Comparison of ENCODE assay signal across 1 fruit fly cellular context in the genomic region with DNA sequence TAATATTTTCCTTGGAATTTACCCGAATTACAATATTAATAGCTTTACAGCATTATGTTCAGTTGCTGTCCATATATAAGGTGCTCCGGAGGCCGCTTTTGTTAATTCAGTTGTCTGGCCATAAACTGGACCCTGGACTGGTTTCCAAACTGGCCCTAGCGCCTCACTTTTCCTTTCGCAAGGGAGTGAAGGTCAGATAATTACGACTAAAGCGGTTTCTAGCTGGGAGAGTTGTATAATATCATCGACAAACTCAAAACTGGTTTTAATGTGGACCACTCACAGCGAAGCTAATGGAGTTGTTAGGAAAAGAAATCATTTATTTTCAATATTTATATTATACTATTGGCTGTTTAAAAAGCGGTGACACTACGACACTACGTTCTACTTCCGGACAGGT.
A peak's percentile ranks its signal among the peaks of the same experiment; 100 is the strongest.
TF ChIP-seq lines count a peak whose summit lies in the region.

No protein-coding gene starts in this region.

TF ChIP-seq in whole organism, embryonic, 481 proteins besides CTCF, POLR2A, EP300 and RAD21 (continued from another document):
- TF ChIP-seq C15 (GFP tag; IDR thresholded peaks at IDR 0.05; lab: Robert Waterston, UW) (no peak), Trl (optimal IDR thresholded peaks at IDR 0.05; lab: Kevin White, UChicago) (no peak), Trl (GFP tag; optimal IDR thresholded peaks at IDR 0.05; lab: Kevin White, UChicago) (no peak), zf30C (GFP tag; optimal IDR thresholded peaks at IDR 0.05; lab: Kevin White, UChicago) (no peak), dan (GFP tag; IDR thresholded peaks at IDR 0.05; lab: Robert Waterston, UW) (no peak), CG3995 (GFP tag; optimal IDR thresholded peaks at IDR 0.05; lab: Kevin White, UChicago) (no peak), CoRest (tag; optimal IDR thresholded peaks at IDR 0.05; lab: Kevin White, UChicago) (no peak), B-H2 (GFP tag; optimal IDR thresholded peaks at IDR 0.05; lab: Kevin White, UChicago) (no peak), Hand (GFP tag; optimal IDR thresholded peaks at IDR 0.05; lab: Kevin White, UChicago) (no peak), Aef1 (GFP tag; IDR thresholded peaks at IDR 0.05; lab: Robert Waterston, UW) (no peak), chinmo (GFP tag; IDR thresholded peaks at IDR 0.05; lab: Robert Waterston, UW; ENCODE audit: partially characterized antibody) (0 out of 4 replicates have a peak, but pooled peaks have one; percentile 31), CG6254 (GFP tag; optimal IDR thresholded peaks at IDR 0.05; lab: Kevin White, UChicago) (no peak), Lim3 (GFP tag; IDR thresholded peaks at IDR 0.05; lab: Robert Waterston, UW) (no peak), sens-2 (GFP tag; IDR thresholded peaks at IDR 0.05; lab: Robert Waterston, UW) (no peak), rib (GFP tag; IDR thresholded peaks at IDR 0.05; lab: Robert Waterston, UW) (no peak), CG1792 (GFP tag; optimal IDR thresholded peaks at IDR 0.05; lab: Kevin White, UChicago) (no peak), Eip74EF (GFP tag; optimal IDR thresholded peaks at IDR 0.05; lab: Kevin White, UChicago) (peak in 1 of 2 experiments; percentile 39), bowl (GFP tag; IDR thresholded peaks at IDR 0.05; lab: Robert Waterston, UW) (no peak), Dbx (GFP tag; IDR thresholded peaks at IDR 0.05; lab: Robert Waterston, UW) (no peak), amos (GFP tag; IDR thresholded peaks at IDR 0.05; lab: Robert Waterston, UW; ENCODE audit: partially characterized antibody) (no peak), CG13894 (tag; optimal IDR thresholded peaks at IDR 0.05; lab: Kevin White, UChicago) (peak; percentile 10), sd (tag; optimal IDR thresholded peaks at IDR 0.05; lab: Kevin White, UChicago) (peak; percentile 30), Tbp (GFP tag; optimal IDR thresholded peaks at IDR 0.05; lab: Kevin White, UChicago) (no peak), CG8944 (GFP tag; optimal IDR thresholded peaks at IDR 0.05; lab: Kevin White, UChicago) (no peak), chm (GFP tag; IDR thresholded peaks at IDR 0.05; lab: Robert Waterston, UW) (no peak), dmrt11E (tag; optimal IDR thresholded peaks at IDR 0.05; lab: Kevin White, UChicago) (no peak), pho (GFP tag; optimal IDR thresholded peaks at IDR 0.05; lab: Kevin White, UChicago) (no peak), Sry-β (GFP tag; optimal IDR thresholded peaks at IDR 0.05; lab: Kevin White, UChicago) (no peak), Pdp1 (GFP tag; optimal IDR thresholded peaks at IDR 0.05; lab: Kevin White, UChicago) (peak in 1 of 2 experiments; percentile 77), ttk (GFP tag; IDR thresholded peaks at IDR 0.05; lab: Robert Waterston, UW) (no peak), CG32767 (GFP tag; IDR thresholded peaks at IDR 0.05; lab: Robert Waterston, UW) (no peak), mld (GFP tag; IDR thresholded peaks at IDR 0.05; lab: Robert Waterston, UW; ENCODE audit: partially characterized antibody) (peak; percentile 94), gsb (GFP tag; IDR thresholded peaks at IDR 0.05; lab: Robert Waterston, UW) (no peak), jigr1 (GFP tag; IDR thresholded peaks at IDR 0.05; lab: Robert Waterston, UW) (no peak), CG12769 (tag; optimal IDR thresholded peaks at IDR 0.05; lab: Kevin White, UChicago) (peak; percentile 72), CG2199 (GFP tag; IDR thresholded peaks at IDR 0.05; lab: Robert Waterston, UW) (0 out of 3 replicates have a peak, but pooled peaks have one; percentile 19), lmd (GFP tag; IDR thresholded peaks at IDR 0.05; lab: Robert Waterston, UW) (no peak), abd-A (tag; optimal IDR thresholded peaks at IDR 0.05; lab: Kevin White, UChicago) (peak; percentile 36), wdn (GFP tag; IDR thresholded peaks at IDR 0.05; lab: Robert Waterston, UW) (no peak), gt (GFP tag; IDR thresholded peaks at IDR 0.05; lab: Robert Waterston, UW) (no peak), Dll (GFP tag; IDR thresholded peaks at IDR 0.05; lab: Robert Waterston, UW; ENCODE audit: partially characterized antibody) (no peak), CG9437 (GFP tag; optimal IDR thresholded peaks at IDR 0.05; lab: Kevin White, UChicago) (no peak), sim (GFP tag; IDR thresholded peaks at IDR 0.05; lab: Robert Waterston, UW) (no peak), B-H1 (GFP tag; IDR thresholded peaks at IDR 0.05; lab: Robert Waterston, UW) (no peak), Atf3 (GFP tag; optimal IDR thresholded peaks at IDR 0.05; lab: Kevin White, UChicago) (no peak), sna (GFP tag; IDR thresholded peaks at IDR 0.05; lab: Robert Waterston, UW; ENCODE audit: partially characterized antibody) (no peak), CG10267 (tag; optimal IDR thresholded peaks at IDR 0.05; lab: Kevin White, UChicago) (no peak), CG11504 (tag; optimal IDR thresholded peaks at IDR 0.05; lab: Kevin White, UChicago) (no peak), CG11696 (GFP tag; IDR thresholded peaks at IDR 0.05; lab: Robert Waterston, UW) (no peak), CG4730 (GFP tag; IDR thresholded peaks at IDR 0.05; lab: Robert Waterston, UW) (no peak), Sry-δ (GFP tag; optimal IDR thresholded peaks at IDR 0.05; lab: Kevin White, UChicago) (no peak)
TF ChIP-seq in whole organism, embryonic: peak in this region for 10.
